Fruit fly (Drosophila melanogaster): ENCODE results near the gene CG1636.

Gene CG1636

dm6 chrX:8271363-8272061 is 1.7 kb upstream of the CG1636 start, which contains the start of gene Corp (continued):
- TF ChIP-seq ase (GFP tag; IDR thresholded peaks at IDR 0.05) (no peak), CG9817 (tag; optimal IDR thresholded peaks at IDR 0.05) (no peak), Mrtf (GFP tag; IDR thresholded peaks at IDR 0.05) (no peak), Sox100B (GFP tag; optimal IDR thresholded peaks at IDR 0.05) (peak; percentile 63), CG4617 (GFP tag; optimal IDR thresholded peaks at IDR 0.05; ENCODE audit: borderline replicate concordance) (no peak), Xbp1 (GFP tag; optimal IDR thresholded peaks at IDR 0.05) (no peak), CG6175 (GFP tag; IDR thresholded peaks at IDR 0.05) (no peak), CG7556 (GFP tag; optimal IDR thresholded peaks at IDR 0.05) (peak; percentile 37), CG6765 (GFP tag; optimal IDR thresholded peaks at IDR 0.05) (no peak), Atf-2 (GFP tag; optimal IDR thresholded peaks at IDR 0.05) (no peak), CG1603 (tag; optimal IDR thresholded peaks at IDR 0.05) (no peak), gcm (GFP tag; optimal IDR thresholded peaks at IDR 0.05) (peak; percentile 50), CG9727 (GFP tag; optimal IDR thresholded peaks at IDR 0.05) (peak; percentile 22), CG33557 (GFP tag; optimal IDR thresholded peaks at IDR 0.05) (no peak), TFAM (GFP tag; optimal IDR thresholded peaks at IDR 0.05) (no peak), CG8290 (GFP tag; optimal IDR thresholded peaks at IDR 0.05) (no peak), CG8290 (tag; optimal IDR thresholded peaks at IDR 0.05) (no peak), insv (GFP tag; optimal IDR thresholded peaks at IDR 0.05) (peak in 1 of 2 experiments; percentile 50), cad (GFP tag; optimal IDR thresholded peaks at IDR 0.05) (no peak), chif (GFP tag; optimal IDR thresholded peaks at IDR 0.05) (no peak), pzg (GFP tag; optimal IDR thresholded peaks at IDR 0.05) (no peak), CG1602 (GFP tag; optimal IDR thresholded peaks at IDR 0.05) (no peak), Sry-β (GFP tag; optimal IDR thresholded peaks at IDR 0.05) (no peak), CG3995 (GFP tag; optimal IDR thresholded peaks at IDR 0.05) (no peak), sug (tag; optimal IDR thresholded peaks at IDR 0.05) (no peak), tup (GFP tag; optimal IDR thresholded peaks at IDR 0.05) (no peak), Doc2 (GFP tag; IDR thresholded peaks at IDR 0.05) (no peak), nerfin-2 (GFP tag; IDR thresholded peaks at IDR 0.05; ENCODE audit: partially characterized antibody) (no peak), CG3065 (GFP tag; optimal IDR thresholded peaks at IDR 0.05) (no peak), Ets97D (GFP tag; optimal IDR thresholded peaks at IDR 0.05) (no peak), CG3407 (GFP tag; optimal IDR thresholded peaks at IDR 0.05) (peak; percentile 7), lbe (GFP tag; optimal IDR thresholded peaks at IDR 0.05) (no peak), CG5180 (GFP tag; optimal IDR thresholded peaks at IDR 0.05) (no peak), Poxn (GFP tag; IDR thresholded peaks at IDR 0.05) (no peak), zen (tag; optimal IDR thresholded peaks at IDR 0.05) (no peak), ATbp (GFP tag; optimal IDR thresholded peaks at IDR 0.05) (peak; percentile 55), CG10366 (GFP tag; IDR thresholded peaks at IDR 0.05) (peak; percentile 38), zf30C (GFP tag; optimal IDR thresholded peaks at IDR 0.05) (no peak), Hr3 (GFP tag; optimal IDR thresholded peaks at IDR 0.05) (no peak), Dip2 (GFP tag; IDR thresholded peaks at IDR 0.05) (no peak), kah (GFP tag; optimal IDR thresholded peaks at IDR 0.05) (no peak), aop (GFP tag; IDR thresholded peaks at IDR 0.05) (no peak), oc (tag; optimal IDR thresholded peaks at IDR 0.05) (no peak), chinmo (GFP tag; IDR thresholded peaks at IDR 0.05; ENCODE audit: partially characterized antibody) (no peak), CG9215 (GFP tag; IDR thresholded peaks at IDR 0.05) (no peak), CG17829 (tag; optimal IDR thresholded peaks at IDR 0.05) (peak; percentile 53), dysf (GFP tag; IDR thresholded peaks at IDR 0.05) (peak; percentile 48; the same call in 2 of the 3 replicates), CG32767 (GFP tag; IDR thresholded peaks at IDR 0.05) (no peak), lab (GFP tag; optimal IDR thresholded peaks at IDR 0.05) (peak; percentile 48), crp (GFP tag; optimal IDR thresholded peaks at IDR 0.05) (no peak)
